Worm (Caenorhabditis elegans) whole organism, L2 larva: ENCODE results near the gene R166.2.

Source experiments
- C34F6.9 ChIP-seq: fragments of 150-350 bp; optimal IDR thresholded peaks from 2 replicates; lab custom pipeline; 2014; ENCODE audit warnings: missing biosample characterization, missing genetic modification characterization
- R02D3.7 ChIP-seq: fragments of 150-350 bp; optimal IDR thresholded peaks from 2 replicates; lab custom pipeline; 2014; ENCODE audit warnings: missing biosample characterization, missing genetic modification characterization
- Y55F3AM.14 ChIP-seq: fragments of 200-800 bp; sonication (Bioruptor generic); optimal IDR thresholded peaks from 2 replicates; lab custom pipeline; 2018; ENCODE audit warnings: mild to moderate bottlenecking, missing genetic modification characterization, missing compliant biosample characterization
- ZK546.5 ChIP-seq: sonication (generic microtip); optimal IDR thresholded peaks from 2 replicates; lab custom pipeline; 2017; ENCODE audit warnings: missing biosample characterization, missing genetic modification characterization
- alr-1 ChIP-seq: fragments of 150-350 bp; optimal IDR thresholded peaks from 2 replicates; lab custom pipeline; 2014; ENCODE audit warnings: missing biosample characterization, missing genetic modification characterization
- aly-2 ChIP-seq: fragments of 150-350 bp; optimal IDR thresholded peaks from 2 replicates; lab custom pipeline; 2014; ENCODE audit warnings: missing biosample characterization, missing genetic modification characterization
- blmp-1 ChIP-seq: sonication (generic microtip); optimal IDR thresholded peaks from 2 replicates; lab custom pipeline; 2017; ENCODE audit warnings: missing genetic modification characterization, mild to moderate bottlenecking, missing compliant biosample characterization, antibody characterized with exemption, moderate library complexity; ENCODE audit not compliant: insufficient read depth
- ceh-16 ChIP-seq: fragments of 150-350 bp; optimal IDR thresholded peaks from 2 replicates; lab custom pipeline; 2014; ENCODE audit warnings: missing biosample characterization, missing genetic modification characterization
- ceh-82 ChIP-seq: fragments of 150-350 bp; optimal IDR thresholded peaks from 2 replicates; lab custom pipeline; 2014; ENCODE audit warnings: missing biosample characterization, missing genetic modification characterization
- egl-27 ChIP-seq: sonication (generic microtip); optimal IDR thresholded peaks from 3 replicates; lab custom pipeline; 2017; ENCODE audit warnings: missing biosample characterization, missing genetic modification reagents, missing genetic modification characterization
- elt-3 ChIP-seq: sonication (generic microtip); optimal IDR thresholded peaks from 2 replicates; lab custom pipeline; 2017; ENCODE audit warnings: missing biosample characterization, missing genetic modification characterization
- fos-1 ChIP-seq: fragments of 150-350 bp; optimal IDR thresholded peaks from 2 replicates; lab custom pipeline; 2014; ENCODE audit warnings: missing biosample characterization, missing genetic modification characterization
- gmeb-1 ChIP-seq: fragments of 150-350 bp; optimal IDR thresholded peaks from 2 replicates; lab custom pipeline; 2014; ENCODE audit warnings: missing biosample characterization, missing genetic modification characterization
- lin-11 ChIP-seq: fragments of 150-350 bp; sonication (generic microtip); optimal IDR thresholded peaks from 2 replicates; lab custom pipeline; 2014; ENCODE audit warnings: missing biosample characterization, missing genetic modification characterization, inconsistent platforms, mixed read lengths
- lin-39 ChIP-seq: fragments of 150-350 bp; optimal IDR thresholded peaks from 2 replicates; lab custom pipeline; 2014; ENCODE audit warnings: missing biosample characterization, missing genetic modification reagents, missing genetic modification characterization
- mab-5 ChIP-seq: fragments of 150-350 bp; optimal IDR thresholded peaks from 2 replicates; lab custom pipeline; 2014; ENCODE audit warnings: missing biosample characterization, missing genetic modification characterization
- mbf-1 ChIP-seq: sonication (generic microtip); optimal IDR thresholded peaks from 2 replicates; lab custom pipeline; 2017; ENCODE audit warnings: missing biosample characterization, missing genetic modification characterization
- mdl-1 ChIP-seq, 2 experiments: fragments of 150-350 bp in 1 of 2; sonication (generic microtip) in 1 of 2; optimal IDR thresholded peaks; 2 replicates each; lab custom pipeline; 2017; ENCODE audit warnings: missing biosample characterization in 2 of 2, missing genetic modification characterization in 2 of 2
- nhr-10 ChIP-seq: sonication (generic microtip); optimal IDR thresholded peaks from 2 replicates; lab custom pipeline; 2017; ENCODE audit warnings: missing biosample characterization, missing genetic modification characterization
- nhr-11 ChIP-seq: fragments of 150-350 bp; optimal IDR thresholded peaks from 2 replicates; lab custom pipeline; 2014; ENCODE audit warnings: missing biosample characterization, missing genetic modification characterization
- nhr-12 ChIP-seq: fragments of 150-350 bp; optimal IDR thresholded peaks from 2 replicates; lab custom pipeline; 2014; ENCODE audit warnings: missing biosample characterization, missing genetic modification characterization
- nhr-129 ChIP-seq: fragments of 150-350 bp; optimal IDR thresholded peaks from 2 replicates; lab custom pipeline; 2014; ENCODE audit warnings: missing biosample characterization, missing genetic modification characterization
- nhr-21 ChIP-seq: fragments of 150-350 bp; optimal IDR thresholded peaks from 2 replicates; lab custom pipeline; 2014; ENCODE audit warnings: missing biosample characterization, missing genetic modification characterization
- nhr-23 ChIP-seq: fragments of 150-350 bp; optimal IDR thresholded peaks from 2 replicates; lab custom pipeline; 2014; ENCODE audit warnings: missing biosample characterization, missing genetic modification reagents, missing genetic modification characterization
- nhr-25 ChIP-seq: fragments of 150-350 bp; sonication (generic microtip); optimal IDR thresholded peaks from 3 replicates; lab custom pipeline; 2014; ENCODE audit warnings: missing biosample characterization, missing genetic modification characterization
- nhr-77 ChIP-seq: fragments of 150-350 bp; optimal IDR thresholded peaks from 2 replicates; lab custom pipeline; 2014; ENCODE audit warnings: missing biosample characterization, missing genetic modification characterization
- peb-1 ChIP-seq: fragments of 150-350 bp; optimal IDR thresholded peaks from 2 replicates; lab custom pipeline; 2014; ENCODE audit warnings: missing biosample characterization, missing genetic modification characterization
- sem-4 ChIP-seq: fragments of 150-350 bp; optimal IDR thresholded peaks from 2 replicates; lab custom pipeline; 2014; ENCODE audit warnings: missing biosample characterization, missing genetic modification reagents, missing genetic modification characterization
- sma-3 ChIP-seq: sonication (generic microtip); optimal IDR thresholded peaks from 2 replicates; lab custom pipeline; 2016; ENCODE audit warnings: missing genetic modification reagents, missing genetic modification characterization, missing compliant biosample characterization
- sma-9 ChIP-seq, 2 experiments: fragments of 150-350 bp in 1 of 2; sonication (generic microtip) in 1 of 2; optimal IDR thresholded peaks; 2 replicates each; lab custom pipeline; 2014 to 2016; ENCODE audit warnings: missing genetic modification characterization in 2 of 2, mild to moderate bottlenecking in 1 of 2, missing biosample characterization in 1 of 2, missing compliant biosample characterization in 1 of 2, missing genetic modification reagents in 1 of 2, moderate library complexity in 1 of 2
- snpc-4 ChIP-seq: fragments of 150-350 bp; optimal IDR thresholded peaks from 2 replicates; lab custom pipeline; 2014; ENCODE audit warnings: missing biosample characterization, missing genetic modification characterization
- unc-39 ChIP-seq: fragments of 150-350 bp; optimal IDR thresholded peaks from 2 replicates; lab custom pipeline; 2014; ENCODE audit warnings: missing biosample characterization, missing genetic modification characterization
- unc-55 ChIP-seq: fragments of 150-350 bp; sonication (generic microtip); optimal IDR thresholded peaks from 3 replicates; lab custom pipeline; 2014; ENCODE audit warnings: missing biosample characterization, missing genetic modification reagents, missing genetic modification characterization
- unc-62 ChIP-seq: fragments of 150-350 bp; optimal IDR thresholded peaks from 2 replicates; lab custom pipeline; 2014; ENCODE audit warnings: missing biosample characterization, missing genetic modification reagents, missing genetic modification characterization
- ztf-1 ChIP-seq: fragments of 200-800 bp; sonication (Bioruptor generic); conservative IDR thresholded peaks from 2 replicates; pipeline ENCODE4 v1.3.6; 2022; ENCODE audit warnings: missing genetic modification characterization, missing compliant biosample characterization
- ztf-4 ChIP-seq: fragments of 150-350 bp; optimal IDR thresholded peaks from 2 replicates; lab custom pipeline; 2014; ENCODE audit warnings: missing biosample characterization, missing genetic modification characterization

R166.2 gene

ce11 chrII:10519017-10519416 lies 18.5 kb downstream of the R166.2 start, which contains the start of gene F59B10.4:
TSS of gene F59B10.4 (minus strand) at chrII:10519117.
- TF ChIP-seq aly-2 (tag; lab: Kevin White, UChicago) = no peak

ce11 chrII:10516375-10516774 lies 21.1 kb downstream of the R166.2 start:
- TF ChIP-seq ztf-4 = no peak
- no peak for TF ChIP-seq nhr-12 (tag; lab: Kevin White, UChicago)
- peak; percentile 10 for TF ChIP-seq sma-9 (GFP tag; optimal IDR thresholded peaks at IDR 0.05; lab: Kevin White, UChicago)
- no peak for TF ChIP-seq sma-9 (tag; optimal IDR thresholded peaks at IDR 0.05; lab: Kevin White, UChicago)
- TF ChIP-seq ceh-16 = no peak
- TF ChIP-seq nhr-23 (tag; lab: Kevin White, UChicago) = no peak
- TF ChIP-seq fos-1 (tag; lab: Kevin White, UChicago) = no peak
- TF ChIP-seq gmeb-1 (tag; lab: Kevin White, UChicago) = no peak
- no peak for TF ChIP-seq ztf-1 (GFP tag; lab: Robert Waterston, UW)
- no peak for TF ChIP-seq aly-2 (tag; lab: Kevin White, UChicago)
- no peak for TF ChIP-seq mbf-1
- peak; percentile 17 for TF ChIP-seq nhr-25 (tag; lab: Kevin White, UChicago)
- TF ChIP-seq nhr-10 (tag; lab: Kevin White, UChicago) = no peak
- no peak for TF ChIP-seq lin-39 (tag; lab: Kevin White, UChicago)
- TF ChIP-seq C34F6.9 (tag; lab: Kevin White, UChicago) = no peak
- TF ChIP-seq sem-4 (tag; lab: Kevin White, UChicago) = no peak
- no peak for TF ChIP-seq sma-3 (GFP tag; lab: Kevin White, UChicago)
- peak; percentile 58 for TF ChIP-seq blmp-1 (tag; lab: Kevin White, UChicago)
- no peak for TF ChIP-seq Y55F3AM.14 (GFP tag; lab: Kevin White, UChicago)
- TF ChIP-seq nhr-77 (tag; lab: Kevin White, UChicago) = no peak
- no peak for TF ChIP-seq unc-62 (GFP tag; lab: Kevin White, UChicago)
- TF ChIP-seq nhr-21 (tag; lab: Kevin White, UChicago) = no peak
- no peak for TF ChIP-seq nhr-11 (tag; lab: Kevin White, UChicago)
- TF ChIP-seq mab-5 (tag; lab: Kevin White, UChicago) = no peak
- no peak for TF ChIP-seq snpc-4 (tag; lab: Kevin White, UChicago)
- TF ChIP-seq nhr-129 = peak; percentile 41
- no peak for TF ChIP-seq mdl-1 (tag; optimal IDR thresholded peaks at IDR 0.05; lab: Kevin White, UChicago)
- TF ChIP-seq ZK546.5 (tag; lab: Kevin White, UChicago) = no peak
- no peak for TF ChIP-seq egl-27 (tag; lab: Kevin White, UChicago)
- TF ChIP-seq peb-1 (tag; lab: Kevin White, UChicago) = no peak
- TF ChIP-seq R02D3.7 (tag; lab: Kevin White, UChicago) = no peak
- TF ChIP-seq alr-1 (tag; lab: Kevin White, UChicago) = no peak
- TF ChIP-seq elt-3 (tag; lab: Kevin White, UChicago) = no peak
- no peak for TF ChIP-seq unc-39 (tag; lab: Kevin White, UChicago)
- TF ChIP-seq ceh-82 (tag; lab: Kevin White, UChicago) = no peak

- no peak for TF ChIP-seq nhr-11 (tag; lab: Kevin White, UChicago)
- TF ChIP-seq sma-3 (GFP tag; lab: Kevin White, UChicago) = peak; percentile 64
- TF ChIP-seq sma-9 (GFP tag; optimal IDR thresholded peaks at IDR 0.05; lab: Kevin White, UChicago) = peak; percentile 50
- TF ChIP-seq sma-9 (tag; optimal IDR thresholded peaks at IDR 0.05; lab: Kevin White, UChicago) = no peak
- peak; percentile 20 for TF ChIP-seq nhr-129
- TF ChIP-seq nhr-12 (tag; lab: Kevin White, UChicago) = no peak
- peak; percentile 12 for TF ChIP-seq fos-1 (tag; lab: Kevin White, UChicago)
- TF ChIP-seq, all 48 proteins: peak for 4
These were observed 22.0 kb downstream of the R166.2 start for ce11 chrII:10515422-10515821.

- TF ChIP-seq C34F6.9 (tag; lab: Kevin White, UChicago) (no peak), nhr-23 (tag; lab: Kevin White, UChicago) (no peak), nhr-10 (tag; lab: Kevin White, UChicago) (no peak), ztf-4 (no peak), mbf-1 (no peak), mdl-1 (tag; optimal IDR thresholded peaks at IDR 0.05; lab: Kevin White, UChicago) (no peak), nhr-21 (tag; lab: Kevin White, UChicago) (no peak), unc-55 (GFP tag; lab: Kevin White, UChicago) (no peak), snpc-4 (tag; lab: Kevin White, UChicago) (no peak), lin-11 (no peak), nhr-77 (tag; lab: Kevin White, UChicago) (no peak)
These were observed 24.1 kb downstream of the R166.2 start for ce11 chrII:10513377-10513776.
